Worm (Caenorhabditis elegans) whole organism, L2 larva: ENCODE data around the gene sel-7.
A peak's percentile ranks its signal among the peaks of the same experiment; 100 is the strongest.

Experiments used
- ZK546.5 ChIP-seq: sonication (generic microtip); optimal IDR thresholded peaks from 2 replicates; lab custom pipeline; 2017; ENCODE audit warnings: missing biosample characterization, missing genetic modification characterization
- aly-2 ChIP-seq: fragments of 150-350 bp; optimal IDR thresholded peaks from 2 replicates; lab custom pipeline; 2014; ENCODE audit warnings: missing biosample characterization, missing genetic modification characterization
- ama-1 ChIP-seq: fragments of 150-350 bp; optimal IDR thresholded peaks from 2 replicates; lab custom pipeline; 2018; ENCODE audit warnings: inconsistent platforms
- elt-3 ChIP-seq: sonication (generic microtip); optimal IDR thresholded peaks from 2 replicates; lab custom pipeline; 2017; ENCODE audit warnings: missing biosample characterization, missing genetic modification characterization
- lsy-2 ChIP-seq, 2 experiments: fragments of 150-350 bp in 1 of 2; sonication (generic microtip) in 1 of 2; optimal IDR thresholded peaks; 2 replicates each; lab custom pipeline; 2014 to 2017; ENCODE audit warnings: missing biosample characterization in 2 of 2, missing genetic modification characterization in 2 of 2
- mdl-1 ChIP-seq, 2 experiments: fragments of 150-350 bp in 1 of 2; sonication (generic microtip) in 1 of 2; optimal IDR thresholded peaks; 2 replicates each; lab custom pipeline; 2017; ENCODE audit warnings: missing biosample characterization in 2 of 2, missing genetic modification characterization in 2 of 2
- nhr-237 ChIP-seq: fragments of 150-350 bp; optimal IDR thresholded peaks from 2 replicates; lab custom pipeline; 2014; ENCODE audit warnings: missing biosample characterization, missing genetic modification characterization
- nhr-77 ChIP-seq: fragments of 150-350 bp; optimal IDR thresholded peaks from 2 replicates; lab custom pipeline; 2014; ENCODE audit warnings: missing biosample characterization, missing genetic modification characterization
- ztf-4 ChIP-seq: fragments of 150-350 bp; optimal IDR thresholded peaks from 2 replicates; lab custom pipeline; 2014; ENCODE audit warnings: missing biosample characterization, missing genetic modification characterization

DNA sequence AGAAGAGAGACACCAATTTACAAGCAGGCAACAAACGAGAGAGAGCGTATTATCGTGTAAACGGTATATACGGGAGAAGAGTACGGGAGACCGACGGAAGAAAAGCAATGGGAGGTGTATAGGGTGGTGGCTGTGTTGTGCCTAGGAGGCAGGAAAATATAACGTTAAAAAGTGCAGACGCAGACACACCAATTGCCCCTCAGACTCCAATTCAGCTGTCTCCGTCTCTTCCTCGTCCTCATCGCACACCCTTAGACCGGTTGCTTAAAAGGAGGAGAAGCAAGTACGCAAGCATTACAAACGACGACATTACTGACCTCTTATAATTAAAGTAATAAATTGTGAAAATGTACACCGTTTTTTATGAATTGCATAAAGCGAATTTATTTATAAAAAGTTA is 27.9 kb downstream of the sel-7 start:
- TF ChIP-seq mdl-1 (tag; optimal IDR thresholded peaks at IDR 0.05; lab: Kevin White, UChicago) (peak; percentile 35 to 42), lsy-2 (tag; optimal IDR thresholded peaks at IDR 0.05; lab: Kevin White, UChicago) (peak; percentile 76 to 95), elt-3 (tag; lab: Kevin White, UChicago) (no peak), nhr-77 (tag; lab: Kevin White, UChicago) (no peak), ZK546.5 (tag; lab: Kevin White, UChicago) (no peak), ama-1 (no peak), aly-2 (no peak), ztf-4 (tag; lab: Kevin White, UChicago) (peak; percentile 48), nhr-237 (no peak)
